Worm (Caenorhabditis elegans) whole organism, L4 larva: ENCODE results near the gene C36C5.12.

Experiments used
- hlh-30 ChIP-seq: sonication (generic microtip); optimal IDR thresholded peaks from 2 replicates; lab custom pipeline; 2017; ENCODE audit warnings: antibody characterized with exemption, mild to moderate bottlenecking, missing genetic modification characterization, missing compliant biosample characterization; ENCODE audit not compliant: insufficient read depth
- nhr-25 ChIP-seq: sonication (generic microtip); optimal IDR thresholded peaks from 2 replicates; lab custom pipeline; 2017; ENCODE audit warnings: missing genetic modification characterization, mild to moderate bottlenecking, missing compliant biosample characterization, antibody characterized with exemption, moderate library complexity, borderline replicate concordance; ENCODE audit not compliant: insufficient read depth
- nhr-6 ChIP-seq: fragments of 150-350 bp; optimal IDR thresholded peaks from 2 replicates; lab custom pipeline; 2014; ENCODE audit warnings: missing biosample characterization, missing genetic modification characterization
- pha-4 ChIP-seq, 2 experiments: fragments of 150-350 bp in 1 of 2; fragments of 200-800 bp in 1 of 2; sonication (Bioruptor generic) in 1 of 2; IDR thresholded peaks in 1 of 2; optimal IDR thresholded peaks in 1 of 2; 2 replicates each; pipeline versions ENCODE4 v1.3.6 to Lab custom; 2014 to 2022; ENCODE audit warnings: missing genetic modification characterization in 2 of 2, missing genetic modification reagents in 2 of 2, missing biosample characterization in 1 of 2, missing compliant biosample characterization in 1 of 2
- unc-62 ChIP-seq, 3 experiments: fragments of 150-350 bp in 1 of 3; sonication (generic microtip); optimal IDR thresholded peaks in 2 of 3; peaks in 1 of 3; 1 replicate in 1 of 3; 2 replicates in 2 of 3; lab custom pipeline; 2014 to 2017; ENCODE audit warnings: missing biosample characterization in 3 of 3, missing genetic modification characterization in 3 of 3, missing genetic modification reagents in 3 of 3, missing genotype in 1 of 3

ce11 chrV:3119185-3119584, 40.0 kb downstream of the C36C5.12 start:
- TF ChIP-seq pha-4 (GFP tag; IDR thresholded peaks at IDR 0.05; lab: Robert Waterston, UW), result no peak
- TF ChIP-seq pha-4 (tag; optimal IDR thresholded peaks at IDR 0.05; lab: Kevin White, UChicago), result no peak
- no peak for TF ChIP-seq nhr-6 (tag; lab: Kevin White, UChicago)
- no peak for TF ChIP-seq hlh-30
- TF ChIP-seq unc-62 (GFP tag; optimal IDR thresholded peaks at IDR 0.05 in 1 of 2; lab: Kevin White, UChicago), result no peak
- no peak for TF ChIP-seq unc-62 (tag; optimal IDR thresholded peaks at IDR 0.05; lab: Kevin White, UChicago)
- no peak for TF ChIP-seq nhr-25 (tag; lab: Kevin White, UChicago)
